Worm (Caenorhabditis elegans) whole organism, young adult: Measurements from ENCODE around the gene F33D4.4.

Experiments used
- B0035.1 ChIP-seq: sonication (generic microtip); optimal IDR thresholded peaks from 2 replicates; lab custom pipeline; 2016; ENCODE audit warnings: missing genetic modification characterization, mild to moderate bottlenecking, missing compliant biosample characterization, missing genotype, missing genetic modification reagents
- B0261.1 ChIP-seq: sonication (generic microtip); optimal IDR thresholded peaks from 2 replicates; lab custom pipeline; 2016; ENCODE audit warnings: mild to moderate bottlenecking, missing genetic modification characterization, moderate library complexity, missing compliant biosample characterization
- C06A6.2 ChIP-seq: fragments of 200-800 bp; sonication (Bioruptor generic); conservative IDR thresholded peaks from 2 replicates; pipeline ENCODE4 v1.3.6; 2022; ENCODE audit warnings: missing genetic modification characterization, missing compliant biosample characterization
- F37B4.10 ChIP-seq: fragments of 200-800 bp; sonication (Bioruptor generic); IDR thresholded peaks from 2 replicates; pipeline ENCODE4 v1.3.6; 2022; ENCODE audit warnings: missing genetic modification characterization, missing compliant biosample characterization
- F57C9.4 ChIP-seq: sonication (generic microtip); optimal IDR thresholded peaks from 2 replicates; lab custom pipeline; 2017; ENCODE audit warnings: mild to moderate bottlenecking, missing genetic modification characterization, missing compliant biosample characterization
- T07F8.4 ChIP-seq: sonication (generic microtip); optimal IDR thresholded peaks from 2 replicates; lab custom pipeline; 2016; ENCODE audit warnings: mild to moderate bottlenecking, missing genetic modification characterization, moderate library complexity, missing compliant biosample characterization
- T26A5.8 ChIP-seq: sonication (generic microtip); optimal IDR thresholded peaks from 2 replicates; lab custom pipeline; 2016; ENCODE audit warnings: missing genetic modification characterization, missing compliant biosample characterization
- Y53G8AR.9 ChIP-seq: fragments of 200-800 bp; sonication (Bioruptor generic); conservative IDR thresholded peaks from 2 replicates; pipeline ENCODE4 v1.3.6; 2022; ENCODE audit warnings: missing genetic modification reagents, missing genetic modification characterization, missing compliant biosample characterization
- Y67H2A.10 ChIP-seq: fragments of 200-800 bp; sonication (Bioruptor generic); conservative IDR thresholded peaks from 2 replicates; pipeline ENCODE4 v1.3.6; 2022; ENCODE audit warnings: missing genetic modification reagents, missing genetic modification characterization, missing compliant biosample characterization
- Y95B8A.8 ChIP-seq: fragments of 200-800 bp; sonication (Bioruptor generic); IDR thresholded peaks from 2 replicates; pipeline ENCODE4 v1.3.6; 2022; ENCODE audit warnings: missing genetic modification reagents, missing genetic modification characterization, missing compliant biosample characterization
- athp-1 ChIP-seq: sonication (generic microtip); optimal IDR thresholded peaks from 2 replicates; lab custom pipeline; 2017; ENCODE audit warnings: mild to moderate bottlenecking, missing genetic modification characterization, missing compliant biosample characterization
- attf-5 ChIP-seq: fragments of 200-800 bp; sonication (Bioruptor generic); optimal IDR thresholded peaks from 2 replicates; lab custom pipeline; 2018; ENCODE audit warnings: mild to moderate bottlenecking, missing genetic modification characterization, missing compliant biosample characterization
- cebp-2 ChIP-seq: fragments of 200-800 bp; sonication (Bioruptor generic); IDR thresholded peaks from 2 replicates; pipeline ENCODE4 v1.3.6; 2022; ENCODE audit warnings: missing genetic modification characterization, missing compliant biosample characterization
- ceh-100 ChIP-seq: fragments of 200-800 bp; sonication (Bioruptor generic); IDR thresholded peaks from 2 replicates; pipeline ENCODE4 v1.3.6; 2022; ENCODE audit warnings: missing genetic modification reagents, missing genetic modification characterization, missing compliant biosample characterization
- chd-7 ChIP-seq: sonication (generic microtip); optimal IDR thresholded peaks from 2 replicates; lab custom pipeline; 2016; ENCODE audit warnings: mild to moderate bottlenecking, missing genetic modification characterization, moderate library complexity, missing compliant biosample characterization
- die-1 ChIP-seq: sonication (generic microtip); optimal IDR thresholded peaks from 2 replicates; lab custom pipeline; 2016; ENCODE audit warnings: missing genotype, mild to moderate bottlenecking, missing genetic modification characterization, missing compliant biosample characterization
- dpl-1 ChIP-seq: fragments of 150-350 bp; optimal IDR thresholded peaks from 2 replicates; lab custom pipeline; 2014; ENCODE audit warnings: missing biosample characterization, missing genetic modification reagents, missing genetic modification characterization
- efl-1 ChIP-seq: fragments of 150-350 bp; optimal IDR thresholded peaks from 2 replicates; lab custom pipeline; 2014; ENCODE audit warnings: missing biosample characterization, missing genetic modification reagents, missing genetic modification characterization
- egrh-3 ChIP-seq: fragments of 200-800 bp; sonication (Bioruptor generic); IDR thresholded peaks from 2 replicates; pipeline ENCODE4 v1.3.6; 2022; ENCODE audit warnings: missing genetic modification reagents, missing genetic modification characterization, missing compliant biosample characterization
- ekl-4 ChIP-seq: fragments of 200-800 bp; sonication (Bioruptor generic); IDR thresholded peaks from 2 replicates; pipeline ENCODE4 v1.3.6; 2022; ENCODE audit warnings: missing genetic modification reagents, missing genetic modification characterization, missing compliant biosample characterization
- ets-4 ChIP-seq: fragments of 200-800 bp; sonication (Bioruptor generic); optimal IDR thresholded peaks from 2 replicates; lab custom pipeline; 2018; ENCODE audit warnings: mild to moderate bottlenecking, missing genetic modification characterization, missing compliant biosample characterization
- him-1 ChIP-seq: sonication (generic microtip); optimal IDR thresholded peaks from 2 replicates; lab custom pipeline; 2016; ENCODE audit warnings: missing genotype, missing genetic modification reagents, missing genetic modification characterization, missing compliant biosample characterization
- hlh-26 ChIP-seq: fragments of 200-800 bp; sonication (Bioruptor generic); conservative IDR thresholded peaks from 2 replicates; pipeline ENCODE4 v1.3.6; 2022; ENCODE audit warnings: missing genetic modification reagents, missing genetic modification characterization, missing compliant biosample characterization
- hrde-1 ChIP-seq: sonication (generic microtip); optimal IDR thresholded peaks from 2 replicates; lab custom pipeline; 2016; ENCODE audit warnings: missing genetic modification characterization, mild to moderate bottlenecking, missing compliant biosample characterization, moderate library complexity, missing genotype, missing genetic modification reagents, borderline replicate concordance
- let-526 ChIP-seq: fragments of 200-800 bp; sonication (Bioruptor generic); IDR thresholded peaks from 2 replicates; pipeline ENCODE4 v1.3.6; 2022; ENCODE audit warnings: missing genetic modification reagents, missing genetic modification characterization, missing compliant biosample characterization
- lin-54 ChIP-seq: fragments of 200-800 bp; sonication (Bioruptor generic); optimal IDR thresholded peaks from 2 replicates; lab custom pipeline; 2018; ENCODE audit warnings: mild to moderate bottlenecking, missing genetic modification characterization, missing compliant biosample characterization
- madf-6 ChIP-seq: fragments of 200-800 bp; sonication (Bioruptor generic); IDR thresholded peaks from 2 replicates; pipeline ENCODE4 v1.3.6; 2022; ENCODE audit warnings: missing genetic modification reagents, missing genetic modification characterization, missing compliant biosample characterization
- mel-28 ChIP-seq: sonication (generic microtip); optimal IDR thresholded peaks from 2 replicates; lab custom pipeline; 2016; ENCODE audit warnings: borderline replicate concordance, mild to moderate bottlenecking, missing genetic modification characterization, missing compliant biosample characterization
- mxl-1 ChIP-seq: sonication (generic microtip); optimal IDR thresholded peaks from 2 replicates; lab custom pipeline; 2016; ENCODE audit warnings: missing genetic modification characterization, missing compliant biosample characterization
- nhr-27 ChIP-seq: fragments of 200-800 bp; sonication (Bioruptor generic); optimal IDR thresholded peaks from 2 replicates; lab custom pipeline; 2018; ENCODE audit warnings: mild to moderate bottlenecking, missing genetic modification characterization, moderate library complexity, missing compliant biosample characterization
- nhr-80 ChIP-seq: sonication (generic microtip); optimal IDR thresholded peaks from 2 replicates; lab custom pipeline; 2016; ENCODE audit warnings: missing genetic modification characterization, missing compliant biosample characterization
- nhr-90 ChIP-seq: sonication (generic microtip); optimal IDR thresholded peaks from 2 replicates; lab custom pipeline; 2016; ENCODE audit warnings: missing genotype, mild to moderate bottlenecking, missing genetic modification characterization, missing compliant biosample characterization
- pbrm-1 ChIP-seq: fragments of 200-800 bp; sonication (Bioruptor generic); IDR thresholded peaks from 2 replicates; pipeline ENCODE4 v1.3.6; 2022; ENCODE audit warnings: missing genetic modification reagents, missing genetic modification characterization, missing compliant biosample characterization
- rpc-1 ChIP-seq, 2 experiments: fragments of 150-350 bp in 1 of 2; sonication (generic microtip) in 1 of 2; optimal IDR thresholded peaks; 2 replicates each; lab custom pipeline; 2014 to 2018; ENCODE audit warnings: missing biosample characterization in 1 of 2, missing genetic modification characterization in 1 of 2, missing genetic modification reagents in 1 of 2, missing genotype in 1 of 2
- sdz-38 ChIP-seq: sonication (generic microtip); optimal IDR thresholded peaks from 2 replicates; lab custom pipeline; 2016; ENCODE audit warnings: missing genotype, missing genetic modification characterization, missing compliant biosample characterization
- somi-1 ChIP-seq: fragments of 200-800 bp; sonication (Bioruptor generic); optimal IDR thresholded peaks from 2 replicates; lab custom pipeline; 2018; ENCODE audit warnings: mild to moderate bottlenecking, missing genetic modification characterization, missing compliant biosample characterization
- xnd-1 ChIP-seq: sonication (generic microtip); optimal IDR thresholded peaks from 2 replicates; lab custom pipeline; 2016; ENCODE audit warnings: missing genotype, missing genetic modification reagents, missing genetic modification characterization, missing compliant biosample characterization
- zim-3 ChIP-seq: sonication (generic microtip); optimal IDR thresholded peaks from 2 replicates; lab custom pipeline; 2017; ENCODE audit warnings: mild to moderate bottlenecking, missing genetic modification characterization, moderate library complexity, missing compliant biosample characterization
- ztf-18 ChIP-seq: sonication (generic microtip); optimal IDR thresholded peaks from 2 replicates; lab custom pipeline; 2016; ENCODE audit warnings: missing genotype, mild to moderate bottlenecking, missing genetic modification characterization, missing compliant biosample characterization
- ztf-25 ChIP-seq: fragments of 200-800 bp; sonication (Bioruptor generic); IDR thresholded peaks from 2 replicates; pipeline ENCODE4 v1.3.6; 2022; ENCODE audit warnings: missing genetic modification reagents, missing genetic modification characterization, missing compliant biosample characterization
- ztf-28 ChIP-seq: fragments of 200-800 bp; sonication (Bioruptor generic); IDR thresholded peaks from 2 replicates; pipeline ENCODE4 v1.3.6; 2022; ENCODE audit warnings: missing genetic modification reagents, missing genetic modification characterization, missing compliant biosample characterization
- ztf-6 ChIP-seq: fragments of 200-800 bp; sonication (Bioruptor generic); IDR thresholded peaks from 2 replicates; pipeline ENCODE4 v1.3.6; 2022; ENCODE audit warnings: missing genetic modification reagents, missing genetic modification characterization, missing compliant biosample characterization

F33D4.4 gene

ce11 chrIV:7706805-7707204, at the start of gene F33D4.4:
Gene F33D4.4, minus strand, starts transcription at chrIV:7706905.
- no peak for TF ChIP-seq pbrm-1 (GFP tag; lab: Robert Waterston, UW)
- TF ChIP-seq T26A5.8 (tag; lab: Kevin White, UChicago): no peak
- no peak for TF ChIP-seq athp-1
- no peak for TF ChIP-seq ztf-18 (tag; lab: Kevin White, UChicago)
- no peak for TF ChIP-seq nhr-90 (tag; lab: Kevin White, UChicago)
- no peak for TF ChIP-seq ztf-6 (GFP tag; lab: Robert Waterston, UW)
- TF ChIP-seq C06A6.2 (GFP tag; lab: Robert Waterston, UW): no peak
- no peak for TF ChIP-seq sdz-38 (tag; lab: Kevin White, UChicago)
- TF ChIP-seq Y67H2A.10 (GFP tag; lab: Robert Waterston, UW): no peak
- no peak for TF ChIP-seq ets-4 (GFP tag; lab: Kevin White, UChicago)
- no peak for TF ChIP-seq die-1 (tag; lab: Kevin White, UChicago)
- no peak for TF ChIP-seq him-1 (tag; lab: Kevin White, UChicago)
- no peak for TF ChIP-seq dpl-1 (GFP tag; lab: Kevin White, UChicago)
- no peak for TF ChIP-seq attf-5 (GFP tag; lab: Kevin White, UChicago)
- TF ChIP-seq B0261.1 (tag; lab: Kevin White, UChicago): no peak
- TF ChIP-seq lin-54 (GFP tag; lab: Kevin White, UChicago): no peak

DNA sequence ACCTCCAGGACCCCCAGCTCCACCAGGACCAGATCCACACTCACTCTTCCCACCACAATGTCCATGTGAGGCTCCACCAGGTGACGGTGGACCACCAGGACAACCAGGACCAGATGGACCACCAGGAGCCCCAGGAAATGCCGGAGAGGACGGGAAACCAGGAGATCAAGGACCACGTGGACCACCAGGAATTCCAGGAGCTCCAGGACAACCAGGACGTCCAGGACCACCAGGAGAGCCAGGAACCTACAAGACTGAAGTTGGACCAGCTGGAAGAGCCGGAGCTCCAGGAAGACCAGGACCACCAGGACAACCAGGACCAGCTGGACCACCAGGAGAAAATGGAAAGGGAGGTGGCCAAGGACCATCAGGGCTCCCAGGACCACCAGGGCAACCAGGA, 47.4 kb upstream of the F33D4.4 start:
- TF ChIP-seq egrh-3 (GFP tag; lab: Robert Waterston, UW) (peak; percentile 75; the same call in 1 of the 2 replicates), madf-6 (GFP tag; lab: Robert Waterston, UW) (no peak), ztf-25 (GFP tag; lab: Robert Waterston, UW) (no peak)
- TF ChIP-seq, all 124 proteins: peak for 1

DNA sequence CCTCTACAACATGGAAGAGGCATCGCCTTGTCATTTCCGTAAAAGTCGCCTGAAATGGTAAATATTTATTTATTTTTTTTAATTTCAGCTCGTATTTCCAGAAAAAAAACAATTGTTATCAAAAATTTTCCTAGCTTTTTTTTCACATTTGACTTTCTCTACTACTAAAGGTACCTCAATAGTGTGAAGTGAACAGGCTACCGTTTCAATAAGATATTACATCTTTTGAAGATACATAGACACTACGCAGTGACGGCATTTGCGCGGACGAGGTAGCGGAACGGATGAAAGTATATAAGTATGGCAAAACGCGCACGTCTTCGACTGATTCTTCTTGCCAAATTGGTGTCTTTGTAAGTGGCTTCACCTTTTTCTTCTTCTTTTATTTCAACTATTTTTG, 46.4 kb upstream of the F33D4.4 start, which contains the start of gene col-14:
Gene col-14, plus strand, starts transcription at position 301 of the 400 bp plus-strand sequence.
- TF ChIP-seq rpc-1 (optimal IDR thresholded peaks at IDR 0.05; lab: Kevin White, UChicago) (no peak), rpc-1 (tag; optimal IDR thresholded peaks at IDR 0.05; lab: Kevin White, UChicago) (no peak), Y95B8A.8 (GFP tag; lab: Robert Waterston, UW) (no peak), let-526 (GFP tag; lab: Robert Waterston, UW) (no peak), efl-1 (GFP tag; lab: Kevin White, UChicago) (no peak), die-1 (tag; lab: Kevin White, UChicago) (no peak), ekl-4 (GFP tag; lab: Robert Waterston, UW) (no peak)

- no peak for TF ChIP-seq B0035.1
- peak; percentile 77 for TF ChIP-seq nhr-80 (tag; lab: Kevin White, UChicago)
Measured at ce11 chrIV:7747838-7748237, 41.1 kb upstream of the F33D4.4 start, which contains the start of gene klo-1. Gene klo-1, minus strand, starts transcription at chrIV:7748225.

- no peak for TF ChIP-seq somi-1
- TF ChIP-seq cebp-2: no peak
- no peak for TF ChIP-seq T07F8.4 (tag; lab: Kevin White, UChicago)
- TF ChIP-seq ceh-100 (GFP tag; lab: Robert Waterston, UW): no peak
- TF ChIP-seq hlh-26: no peak
- TF ChIP-seq mel-28 (tag; lab: Kevin White, UChicago): no peak
- TF ChIP-seq F37B4.10 (GFP tag; lab: Robert Waterston, UW): no peak
- TF ChIP-seq ztf-28 (GFP tag; lab: Robert Waterston, UW): no peak
- no peak for TF ChIP-seq Y53G8AR.9 (GFP tag; lab: Robert Waterston, UW)
- TF ChIP-seq chd-7: no peak
- no peak for TF ChIP-seq zim-3 (tag; lab: Kevin White, UChicago)
- no peak for TF ChIP-seq Y95B8A.8 (GFP tag; lab: Robert Waterston, UW)
- no peak for TF ChIP-seq xnd-1 (tag; lab: Kevin White, UChicago)
- TF ChIP-seq mxl-1 (tag; lab: Kevin White, UChicago): no peak
- TF ChIP-seq hrde-1: no peak
- TF ChIP-seq F57C9.4 (tag; lab: Kevin White, UChicago): no peak
- TF ChIP-seq nhr-27 (tag; lab: Kevin White, UChicago): no peak
Measured at ce11 chrIV:7743539-7743938, 36.8 kb upstream of the F33D4.4 start, which contains the start of gene npr-35. Gene npr-35, plus strand, starts transcription at chrIV:7743839.
